Worm (Caenorhabditis elegans) whole organism, mixed stage, embryonic: Measurements from ENCODE around the gene C16B8.3.

Experiments
- M03D4.4 ChIP-seq: sonication (generic microtip); optimal IDR thresholded peaks from 2 replicates; lab custom pipeline; 2017; ENCODE audit warnings: mild to moderate bottlenecking, missing genetic modification characterization, missing compliant biosample characterization
- bed-3 ChIP-seq: fragments of 200-800 bp; sonication (Bioruptor generic); optimal IDR thresholded peaks from 3 replicates; lab custom pipeline; 2018; ENCODE audit warnings: mild to moderate bottlenecking, missing genetic modification characterization, moderate library complexity, missing compliant biosample characterization
- blmp-1 ChIP-seq: fragments of 150-350 bp; optimal IDR thresholded peaks from 2 replicates; lab custom pipeline; 2014; ENCODE audit warnings: missing biosample characterization, missing genetic modification characterization
- ceh-39 ChIP-seq: fragments of 150-350 bp; optimal IDR thresholded peaks from 2 replicates; lab custom pipeline; 2014; ENCODE audit warnings: missing biosample characterization, missing genetic modification characterization
- ceh-43 ChIP-seq: fragments of 200-800 bp; sonication (Bioruptor generic); optimal IDR thresholded peaks from 2 replicates; lab custom pipeline; 2018; ENCODE audit warnings: mild to moderate bottlenecking, missing genetic modification characterization, moderate library complexity, missing compliant biosample characterization
- ceh-83 ChIP-seq: fragments of 200-800 bp; sonication (Bioruptor generic); optimal IDR thresholded peaks from 2 replicates; lab custom pipeline; 2018; ENCODE audit warnings: mild to moderate bottlenecking, missing genetic modification characterization, missing compliant biosample characterization
- ces-1 ChIP-seq: fragments of 150-350 bp; optimal IDR thresholded peaks from 2 replicates; lab custom pipeline; 2014; ENCODE audit warnings: missing biosample characterization, missing genetic modification reagents, missing genetic modification characterization
- cnd-1 ChIP-seq: fragments of 200-800 bp; sonication (Bioruptor generic); optimal IDR thresholded peaks from 2 replicates; lab custom pipeline; 2018; ENCODE audit warnings: mild to moderate bottlenecking, missing genetic modification characterization, missing compliant biosample characterization
- drap-1 ChIP-seq: fragments of 200-800 bp; sonication (Bioruptor generic); optimal IDR thresholded peaks from 3 replicates; lab custom pipeline; 2018; ENCODE audit warnings: mild to moderate bottlenecking, missing genetic modification characterization, missing compliant biosample characterization
- elt-1 ChIP-seq: sonication (generic microtip); optimal IDR thresholded peaks from 2 replicates; lab custom pipeline; 2017; ENCODE audit warnings: missing genetic modification characterization, mild to moderate bottlenecking, missing compliant biosample characterization, antibody characterized with exemption, moderate library complexity, borderline replicate concordance; ENCODE audit not compliant: insufficient read depth
- elt-3 ChIP-seq: fragments of 150-350 bp; optimal IDR thresholded peaks from 2 replicates; lab custom pipeline; 2014; ENCODE audit warnings: missing biosample characterization, missing genetic modification characterization
- flh-1 ChIP-seq: fragments of 200-800 bp; sonication (Bioruptor generic); optimal IDR thresholded peaks from 2 replicates; lab custom pipeline; 2018; ENCODE audit warnings: mild to moderate bottlenecking, missing genetic modification characterization, moderate library complexity, missing compliant biosample characterization
- ham-2 ChIP-seq: fragments of 200-800 bp; sonication (Bioruptor generic); optimal IDR thresholded peaks from 2 replicates; lab custom pipeline; 2018; ENCODE audit warnings: mild to moderate bottlenecking, missing genetic modification characterization, missing compliant biosample characterization
- hlh-1 ChIP-seq: fragments of 150-350 bp; optimal IDR thresholded peaks from 2 replicates; lab custom pipeline; 2014; ENCODE audit warnings: missing biosample characterization, missing genetic modification reagents, missing genetic modification characterization
- lin-13 ChIP-seq: fragments of 150-350 bp; optimal IDR thresholded peaks from 2 replicates; lab custom pipeline; 2014; ENCODE audit warnings: missing biosample characterization, missing genetic modification characterization
- lin-32 ChIP-seq: fragments of 200-800 bp; sonication (Bioruptor generic); optimal IDR thresholded peaks from 2 replicates; lab custom pipeline; 2018; ENCODE audit warnings: mild to moderate bottlenecking, missing genetic modification characterization, missing compliant biosample characterization
- mab-5 ChIP-seq: fragments of 150-350 bp; optimal IDR thresholded peaks from 2 replicates; lab custom pipeline; 2014; ENCODE audit warnings: missing biosample characterization, missing genetic modification characterization
- mls-2 ChIP-seq: sonication (generic microtip); optimal IDR thresholded peaks from 2 replicates; lab custom pipeline; 2016; ENCODE audit warnings: mild to moderate bottlenecking, missing genetic modification characterization, moderate library complexity, missing compliant biosample characterization
- nhr-12 ChIP-seq: fragments of 150-350 bp; optimal IDR thresholded peaks from 2 replicates; lab custom pipeline; 2014; ENCODE audit warnings: missing biosample characterization, missing genetic modification characterization
- nhr-2 ChIP-seq: fragments of 150-350 bp; optimal IDR thresholded peaks from 2 replicates; lab custom pipeline; 2014; ENCODE audit warnings: missing biosample characterization, missing genetic modification characterization
- nhr-237 ChIP-seq: fragments of 150-350 bp; optimal IDR thresholded peaks from 2 replicates; lab custom pipeline; 2014; ENCODE audit warnings: missing biosample characterization, missing genetic modification characterization
- nhr-28 ChIP-seq: fragments of 150-350 bp; optimal IDR thresholded peaks from 2 replicates; lab custom pipeline; 2014; ENCODE audit warnings: missing biosample characterization, missing genetic modification characterization
- pha-4 ChIP-seq: fragments of 150-350 bp; optimal IDR thresholded peaks from 2 replicates; lab custom pipeline; 2018; ENCODE audit warnings: missing biosample characterization, missing genetic modification reagents, missing genetic modification characterization
- sem-2 ChIP-seq: fragments of 200-800 bp; sonication (Bioruptor generic); optimal IDR thresholded peaks from 2 replicates; lab custom pipeline; 2018; ENCODE audit warnings: mild to moderate bottlenecking, missing genetic modification characterization, missing compliant biosample characterization
- snpc-4 ChIP-seq: fragments of 150-350 bp; optimal IDR thresholded peaks from 2 replicates; lab custom pipeline; 2014; ENCODE audit warnings: missing biosample characterization, missing genetic modification characterization
- sptf-1 ChIP-seq: sonication (generic microtip); optimal IDR thresholded peaks from 2 replicates; lab custom pipeline; 2017; ENCODE audit warnings: mild to moderate bottlenecking, missing genetic modification characterization, moderate library complexity, missing compliant biosample characterization
- tbx-8 ChIP-seq: fragments of 200-800 bp; sonication (Bioruptor generic); optimal IDR thresholded peaks from 2 replicates; lab custom pipeline; 2018; ENCODE audit warnings: mild to moderate bottlenecking, missing genetic modification characterization, moderate library complexity, missing compliant biosample characterization
- unc-120 ChIP-seq: sonication (generic microtip); optimal IDR thresholded peaks from 2 replicates; lab custom pipeline; 2017; ENCODE audit warnings: missing genetic modification characterization, missing compliant biosample characterization; ENCODE audit not compliant: poor library complexity, severe bottlenecking
- unc-62 ChIP-seq: fragments of 150-350 bp; optimal IDR thresholded peaks from 2 replicates; lab custom pipeline; 2014; ENCODE audit warnings: missing biosample characterization, missing genetic modification reagents, missing genetic modification characterization
- zip-8 ChIP-seq: fragments of 150-350 bp; optimal IDR thresholded peaks from 2 replicates; lab custom pipeline; 2014; ENCODE audit warnings: missing biosample characterization, missing genetic modification characterization

Gene C16B8.3

DNA sequence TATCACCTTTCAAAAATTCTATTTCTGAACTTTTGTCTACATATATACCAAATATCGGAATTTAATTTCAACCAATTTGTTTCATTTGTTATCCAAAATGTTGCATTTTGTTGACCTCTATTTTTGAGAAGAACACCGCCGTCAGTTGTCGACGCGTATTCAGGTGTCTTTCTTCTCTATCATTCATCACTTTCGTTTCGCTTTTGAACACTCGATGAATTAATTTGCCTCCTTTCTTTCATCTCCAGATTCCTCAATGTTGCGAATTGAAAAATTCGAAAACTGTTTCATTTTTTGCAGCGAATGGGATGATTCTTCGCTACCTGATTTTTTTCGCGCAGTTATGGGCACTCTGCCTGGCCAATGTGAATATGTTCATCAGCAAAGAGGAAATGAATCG lies 10.2 kb downstream of the C16B8.3 start, which contains the start of gene lin-18:
lin-18 (plus strand) TSS at position 301 of the 400 bp plus-strand sequence.
- TF ChIP-seq nhr-237 (tag; lab: Kevin White, UChicago): no peak
- TF ChIP-seq elt-1: no peak
- no peak for TF ChIP-seq lin-32 (GFP tag; lab: Kevin White, UChicago)

ce11 chrX:3957475-3958204 lies 10.8 kb downstream of the C16B8.3 start:
- TF ChIP-seq elt-3 (tag; lab: Kevin White, UChicago) (no peak), ceh-43 (GFP tag; lab: Kevin White, UChicago) (no peak), drap-1 (no peak), sem-2 (no peak), lin-32 (GFP tag; lab: Kevin White, UChicago) (no peak), unc-120 (tag; lab: Kevin White, UChicago) (no peak), sptf-1 (tag; lab: Kevin White, UChicago) (no peak), ham-2 (GFP tag; lab: Kevin White, UChicago) (no peak), elt-1 (no peak), ceh-39 (tag; lab: Kevin White, UChicago) (no peak), blmp-1 (tag; lab: Kevin White, UChicago) (no peak), bed-3 (no peak), ces-1 (GFP tag; lab: Kevin White, UChicago) (peak; percentile 96), hlh-1 (tag; lab: Kevin White, UChicago) (no peak), zip-8 (peak; percentile 97), mls-2 (tag; lab: Kevin White, UChicago) (no peak)

ce11 chrX:3952737-3953136 lies 15.7 kb downstream of the C16B8.3 start:
- no peak for TF ChIP-seq blmp-1 (tag; lab: Kevin White, UChicago)
- no peak for TF ChIP-seq sem-2
- TF ChIP-seq lin-13 (tag; lab: Kevin White, UChicago): no peak
- TF ChIP-seq nhr-2 (tag; lab: Kevin White, UChicago): no peak
- no peak for TF ChIP-seq ceh-43 (GFP tag; lab: Kevin White, UChicago)
- TF ChIP-seq cnd-1 (tag; lab: Kevin White, UChicago): no peak
- TF ChIP-seq unc-120 (tag; lab: Kevin White, UChicago): no peak

ce11 chrX:3949763-3950162 lies 18.7 kb downstream of the C16B8.3 start:
- no peak for TF ChIP-seq bed-3
- no peak for TF ChIP-seq unc-62 (GFP tag; lab: Kevin White, UChicago)
- TF ChIP-seq elt-3 (tag; lab: Kevin White, UChicago): no peak
- TF ChIP-seq elt-1: no peak

DNA sequence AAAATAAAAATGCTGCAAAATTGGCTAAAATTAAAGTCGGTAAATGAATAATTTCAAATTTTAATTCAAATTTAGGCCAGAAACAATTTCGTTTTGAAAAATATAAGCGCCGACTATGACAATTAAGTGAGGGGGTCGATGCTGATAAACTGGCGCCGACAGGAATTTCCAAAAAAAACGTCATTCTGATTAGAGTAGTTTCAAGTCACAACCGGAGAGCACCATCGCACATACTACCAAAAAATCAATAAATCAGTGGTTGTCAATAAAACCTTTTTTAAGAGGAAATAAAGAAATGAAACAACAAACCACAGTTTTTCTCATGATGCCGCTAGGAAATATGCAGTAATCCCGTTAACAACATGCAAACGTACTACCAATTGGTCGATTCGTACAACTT lies 19.4 kb downstream of the C16B8.3 start:
- TF ChIP-seq ceh-83 (GFP tag; lab: Kevin White, UChicago) (no peak), sem-2 (no peak), nhr-237 (tag; lab: Kevin White, UChicago) (no peak), unc-120 (tag; lab: Kevin White, UChicago) (no peak), flh-1 (GFP tag; lab: Kevin White, UChicago) (no peak), M03D4.4 (tag; lab: Kevin White, UChicago) (no peak), nhr-28 (tag; lab: Kevin White, UChicago) (no peak), snpc-4 (tag; lab: Kevin White, UChicago) (no peak), nhr-12 (tag; lab: Kevin White, UChicago) (no peak), elt-3 (tag; lab: Kevin White, UChicago) (no peak), bed-3 (no peak), mab-5 (tag; lab: Kevin White, UChicago) (no peak), tbx-8 (GFP tag; lab: Kevin White, UChicago) (no peak), mls-2 (tag; lab: Kevin White, UChicago) (no peak), lin-13 (tag; lab: Kevin White, UChicago) (no peak), ceh-43 (GFP tag; lab: Kevin White, UChicago) (no peak), nhr-2 (tag; lab: Kevin White, UChicago) (no peak), pha-4 (tag; lab: Kevin White, UChicago) (no peak), ham-2 (GFP tag; lab: Kevin White, UChicago) (no peak)
